Worm (Caenorhabditis elegans): ENCODE measurements around the gene fipr-11.

- TF ChIP-seq ceh-36 (tag; optimal IDR thresholded peaks at IDR 0.05) (no peak), ama-1 (optimal IDR thresholded peaks at IDR 0.05) (no peak), aly-1 (tag; optimal IDR thresholded peaks at IDR 0.05) (no peak), hmg-4 (GFP tag; optimal IDR thresholded peaks at IDR 0.05) (no peak), tbx-37 (GFP tag; conservative IDR thresholded peaks at IDR 0.05) (no peak), scrt-1 (GFP tag; IDR thresholded peaks at IDR 0.05) (no peak), tbx-11 (GFP tag; IDR thresholded peaks at IDR 0.05) (no peak), sea-1 (GFP tag; conservative IDR thresholded peaks at IDR 0.05) (no peak), pes-1 (GFP tag; IDR thresholded peaks at IDR 0.05) (no peak)
These were observed 9.0 kb upstream of the fipr-11 start, which contains the start of gene mec-9 for ce11 chrV:9915021-9915420.

All from whole organism, early embryonic.